Worm (Caenorhabditis elegans): ENCODE results near the gene F35E8.10.

DNA sequence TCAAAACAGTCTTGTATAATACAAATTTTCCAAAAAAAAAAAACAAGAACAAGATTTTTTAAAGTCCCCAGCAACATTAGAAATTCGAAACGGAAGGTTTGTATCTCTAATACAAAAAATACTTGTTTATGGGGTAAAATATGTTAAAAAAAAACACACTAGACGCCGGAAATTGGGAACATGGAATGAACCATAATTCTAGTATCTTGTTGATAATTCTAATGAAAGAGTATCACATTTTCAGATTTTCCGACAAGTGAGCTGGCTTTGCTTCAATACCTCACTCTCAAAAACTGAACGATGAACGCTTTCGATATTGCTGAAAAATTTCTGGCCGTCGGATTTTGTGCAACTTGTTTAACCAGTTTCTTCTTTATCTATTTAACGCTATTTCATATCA is 22.5 kb downstream of the F35E8.10 start, which contains the start of gene str-60:
- TF ChIP-seq unc-62 (GFP tag; optimal IDR thresholded peaks at IDR 0.05 in 1 of 2) (no peak), unc-62 (tag; optimal IDR thresholded peaks at IDR 0.05) (no peak), vab-7 (GFP tag; IDR thresholded peaks at IDR 0.05) (no peak), F37D6.2 (tag; optimal IDR thresholded peaks at IDR 0.05) (no peak)

Measured in whole organism, L4 larva.